Fruit fly (Drosophila melanogaster) whole organism, prepupa: ENCODE results near the gene CG8043.

Source experiments
- Blimp-1 ChIP-seq: fragments of 200-800 bp; sonication (Bioruptor generic); optimal IDR thresholded peaks from 3 replicates; lab custom pipeline; 2017; ENCODE audit warnings: missing biosample characterization, missing genetic modification characterization, mild to moderate bottlenecking, moderate library complexity, missing genetic modification reagents
- CG10669 ChIP-seq: fragments of 200-800 bp; sonication (Bioruptor generic); optimal IDR thresholded peaks from 3 replicates; lab custom pipeline; 2018; ENCODE audit warnings: missing biosample characterization, mild to moderate bottlenecking, missing genetic modification characterization, moderate library complexity
- CG11294 ChIP-seq: fragments of 200-800 bp; sonication (Bioruptor generic); IDR thresholded peaks from 2 replicates; pipeline ENCODE4 v1.3.6; 2022; ENCODE audit warnings: missing biosample characterization, missing genetic modification characterization
- CG11762 ChIP-seq: fragments of 200-800 bp; sonication (Bioruptor generic); optimal IDR thresholded peaks from 3 replicates; lab custom pipeline; 2016; ENCODE audit warnings: missing biosample characterization, missing genetic modification characterization; ENCODE audit not compliant: insufficient read depth
- CG11902 ChIP-seq: fragments of 200-800 bp; sonication (Bioruptor generic); optimal IDR thresholded peaks from 3 replicates; lab custom pipeline; 2016; ENCODE audit warnings: missing biosample characterization, missing genetic modification characterization
- CG15336 ChIP-seq: fragments of 200-800 bp; sonication (Bioruptor generic); IDR thresholded peaks from 2 replicates; pipeline ENCODE4 v1.3.6; 2022; ENCODE audit warnings: missing biosample characterization, missing genetic modification characterization
- CG1621 ChIP-seq: fragments of 200-800 bp; sonication (Bioruptor generic); optimal IDR thresholded peaks from 3 replicates; lab custom pipeline; 2018; ENCODE audit warnings: missing biosample characterization, mild to moderate bottlenecking, missing genetic modification characterization
- CG16779 ChIP-seq: fragments of 200-800 bp; sonication (Bioruptor generic); optimal IDR thresholded peaks from 3 replicates; lab custom pipeline; 2017; ENCODE audit warnings: missing biosample characterization, mild to moderate bottlenecking, missing genetic modification characterization
- CG3032 ChIP-seq: fragments of 200-800 bp; optimal IDR thresholded peaks from 2 replicates; lab custom pipeline; 2019; ENCODE audit warnings: missing biosample characterization, mild to moderate bottlenecking, missing genetic modification characterization, moderate library complexity
- CG31627 ChIP-seq: fragments of 200-800 bp; sonication (Bioruptor generic); optimal IDR thresholded peaks from 3 replicates; lab custom pipeline; 2016; ENCODE audit warnings: missing biosample characterization, missing genetic modification characterization
- CG32006 ChIP-seq: fragments of 200-800 bp; sonication (Bioruptor generic); optimal IDR thresholded peaks from 3 replicates; lab custom pipeline; 2017; ENCODE audit warnings: missing biosample characterization, mild to moderate bottlenecking, missing genetic modification characterization
- CG3919 ChIP-seq: fragments of 200-800 bp; sonication (Bioruptor generic); optimal IDR thresholded peaks from 3 replicates; lab custom pipeline; 2016; ENCODE audit warnings: missing biosample characterization, missing genetic modification characterization
- CG6163 ChIP-seq: fragments of 200-800 bp; sonication (Bioruptor generic); IDR thresholded peaks from 3 replicates; pipeline ENCODE4 v1.3.6; 2022; ENCODE audit warnings: missing biosample characterization, missing genetic modification characterization
- CG6808 ChIP-seq: fragments of 200-800 bp; sonication (Bioruptor generic); optimal IDR thresholded peaks from 3 replicates; lab custom pipeline; 2017; ENCODE audit warnings: missing biosample characterization, missing genetic modification characterization, mild to moderate bottlenecking, moderate library complexity, missing genetic modification reagents
- CG8119 ChIP-seq: fragments of 200-800 bp; sonication (Bioruptor generic); IDR thresholded peaks from 3 replicates; pipeline ENCODE4 v1.3.6; 2022; ENCODE audit warnings: missing biosample characterization, missing genetic modification characterization
- CG8632 ChIP-seq: fragments of 200-800 bp; sonication (Bioruptor generic); optimal IDR thresholded peaks from 3 replicates; lab custom pipeline; 2016; ENCODE audit warnings: missing biosample characterization, missing genetic modification characterization
- CG9139 ChIP-seq: fragments of 200-800 bp; sonication (Bioruptor generic); optimal IDR thresholded peaks from 3 replicates; lab custom pipeline; 2017; ENCODE audit warnings: missing biosample characterization, mild to moderate bottlenecking, missing genetic modification characterization
- Gug ChIP-seq: fragments of 200-800 bp; sonication (Bioruptor generic); IDR thresholded peaks from 2 replicates; pipeline ENCODE4 v1.3.6; 2022; ENCODE audit warnings: missing biosample characterization, missing genetic modification characterization
- Hr38 ChIP-seq: sonication (Bioruptor generic); optimal IDR thresholded peaks from 2 replicates; lab custom pipeline; 2016; ENCODE audit warnings: missing biosample characterization, missing genetic modification characterization
- Hr39 ChIP-seq: fragments of 200-800 bp; sonication (Bioruptor generic); optimal IDR thresholded peaks from 2 replicates; lab custom pipeline; 2016; ENCODE audit warnings: missing biosample characterization, missing genetic modification characterization
- Lpt ChIP-seq: fragments of 200-800 bp; sonication (Bioruptor generic); optimal IDR thresholded peaks from 3 replicates; lab custom pipeline; 2016; ENCODE audit warnings: missing biosample characterization, missing genetic modification characterization
- Smox ChIP-seq: fragments of 200-800 bp; sonication (Bioruptor generic); optimal IDR thresholded peaks from 3 replicates; lab custom pipeline; 2016; ENCODE audit warnings: missing biosample characterization, missing genetic modification characterization
- Sox102F ChIP-seq: fragments of 200-800 bp; sonication (Bioruptor generic); optimal IDR thresholded peaks from 2 replicates; lab custom pipeline; 2016; ENCODE audit warnings: missing biosample characterization, mild to moderate bottlenecking, missing genetic modification characterization
- Sox15 ChIP-seq: fragments of 200-800 bp; sonication (Bioruptor generic); optimal IDR thresholded peaks from 3 replicates; lab custom pipeline; 2016; ENCODE audit warnings: missing biosample characterization, missing genetic modification characterization
- achi ChIP-seq: fragments of 200-800 bp; sonication (Bioruptor generic); optimal IDR thresholded peaks from 3 replicates; lab custom pipeline; 2016; ENCODE audit warnings: missing biosample characterization, missing genetic modification characterization
- dac ChIP-seq: fragments of 200-800 bp; sonication (Bioruptor generic); optimal IDR thresholded peaks from 2 replicates; lab custom pipeline; 2017; ENCODE audit warnings: missing biosample characterization, mild to moderate bottlenecking, missing genetic modification characterization
- dsx ChIP-seq: fragments of 200-800 bp; optimal IDR thresholded peaks from 3 replicates; lab custom pipeline; 2019; ENCODE audit warnings: missing biosample characterization, mild to moderate bottlenecking, missing genetic modification characterization, moderate library complexity; ENCODE audit not compliant: poor library complexity, severe bottlenecking
- esn ChIP-seq: fragments of 200-800 bp; sonication (Bioruptor generic); optimal IDR thresholded peaks from 2 replicates; lab custom pipeline; 2016; ENCODE audit warnings: missing biosample characterization, mild to moderate bottlenecking, missing genetic modification characterization, moderate library complexity
- fkh ChIP-seq: fragments of 200-800 bp; sonication (Bioruptor generic); optimal IDR thresholded peaks from 3 replicates; lab custom pipeline; 2017; ENCODE audit warnings: missing biosample characterization, mild to moderate bottlenecking, missing genetic modification characterization, moderate library complexity
- salr ChIP-seq, 2 experiments: fragments of 200-800 bp; sonication (Bioruptor generic); optimal IDR thresholded peaks; 3 replicates each; lab custom pipeline; 2016 to 2018; ENCODE audit warnings: missing biosample characterization in 2 of 2, missing genetic modification characterization in 2 of 2, mild to moderate bottlenecking in 1 of 2
- topi ChIP-seq: fragments of 200-800 bp; sonication (Bioruptor generic); optimal IDR thresholded peaks from 3 replicates; lab custom pipeline; 2016; ENCODE audit warnings: missing biosample characterization, missing genetic modification characterization

The CG8043 gene

DNA sequence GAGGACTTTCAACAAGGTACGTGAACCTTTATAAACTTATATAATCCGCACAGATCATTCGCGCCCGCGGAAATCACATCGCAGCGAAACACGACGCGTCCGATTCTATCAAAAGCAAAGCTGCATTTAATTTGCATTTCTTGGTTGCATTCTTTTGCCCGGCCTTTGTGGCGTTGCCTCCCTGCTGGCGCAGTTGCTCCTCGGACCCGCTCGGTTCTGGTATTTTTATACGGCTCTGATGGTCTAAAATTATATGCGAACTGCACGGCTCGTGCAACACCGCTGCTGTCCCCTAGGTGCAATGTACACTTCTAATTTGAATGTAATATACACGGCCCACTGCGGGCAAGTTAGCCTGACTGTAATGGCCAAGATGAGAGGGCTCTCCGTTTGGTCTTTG is 41.6 kb downstream of the CG8043 start, which contains the start of gene Cks85A:
TSS of gene Cks85A (minus strand) at position 101 of the 400 bp plus-strand sequence.
- TF ChIP-seq CG32006 (GFP tag; lab: Kevin White, UChicago) (no peak), Hr39 (GFP tag; lab: Kevin White, UChicago) (no peak), Smox (GFP tag; lab: Kevin White, UChicago) (no peak), CG6163 (GFP tag; lab: Robert Waterston, UW) (0 out of 3 replicates have a peak, but pooled peaks have one; percentile 22), CG31627 (GFP tag; lab: Kevin White, UChicago) (no peak)
- TF ChIP-seq, all 60 proteins: peak for 1

DNA sequence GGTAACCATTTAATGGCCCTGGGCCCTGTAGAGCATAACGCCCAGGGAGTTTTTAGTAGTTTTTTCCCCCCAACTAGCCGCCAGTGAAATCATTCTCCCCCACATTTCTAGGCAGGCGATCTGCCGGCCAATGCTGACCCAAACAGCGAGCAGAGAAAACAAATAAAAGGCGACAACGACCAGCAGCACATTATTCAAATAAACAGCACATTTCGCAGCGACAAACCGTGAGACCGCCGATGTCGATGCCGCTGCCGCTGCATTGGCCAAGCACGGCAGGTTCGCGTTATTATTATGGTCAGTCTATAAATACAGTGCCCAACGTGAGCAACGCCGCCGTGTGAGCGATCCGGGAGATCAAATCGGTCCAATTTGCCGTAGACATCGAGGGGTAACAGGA is 42.2 kb downstream of the CG8043 start, which contains the start of gene CG11760:
TSS of gene CG11760 (plus strand) at position 301 of the 400 bp plus-strand sequence.
- TF ChIP-seq CG10669 (no peak), achi (no peak), fkh (no peak), CG8632 (GFP tag; lab: Kevin White, UChicago) (no peak), CG11762 (GFP tag; lab: Kevin White, UChicago) (no peak), CG6808 (GFP tag; lab: Kevin White, UChicago) (no peak)

DNA sequence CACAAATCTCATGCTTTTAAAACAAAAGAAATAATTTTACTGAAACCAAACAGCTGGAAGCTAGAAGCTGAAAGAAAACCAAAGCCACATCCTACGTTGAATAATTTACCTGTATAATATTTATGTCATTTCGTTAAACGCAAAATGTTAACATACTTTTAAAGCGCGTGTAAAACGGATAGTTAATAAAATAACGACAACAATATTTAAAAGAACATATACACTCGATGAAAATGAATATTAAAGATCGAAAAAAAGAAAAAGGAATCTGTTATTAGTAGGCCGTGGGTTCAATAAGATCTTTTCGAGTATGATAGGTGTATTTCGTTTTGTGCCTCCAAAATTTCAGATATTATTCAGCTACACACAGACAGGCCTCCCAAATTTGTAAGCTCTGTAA is 44.4 kb downstream of the CG8043 start, which contains the start of gene CG8136:
TSS of gene CG8136 (plus strand) at position 301 of the 400 bp plus-strand sequence.
- TF ChIP-seq CG3032 (no peak), CG16779 (no peak), dsx (GFP tag; lab: Kevin White, UChicago) (no peak), Sox102F (GFP tag; lab: Kevin White, UChicago) (no peak), Hr38 (no peak), CG9139 (GFP tag; lab: Kevin White, UChicago) (no peak), CG15336 (no peak)

dm6 chr3R:8722962-8723548 is 46.3 kb downstream of the CG8043 start, which contains the start of gene nom:
Gene nom (plus strand): TSS chr3R:8723174.
- TF ChIP-seq CG9139 (GFP tag; lab: Kevin White, UChicago) (no peak), Lpt (GFP tag; lab: Kevin White, UChicago) (no peak), Sox15 (GFP tag; lab: Kevin White, UChicago) (no peak), salr (GFP tag; optimal IDR thresholded peaks at IDR 0.05; lab: Kevin White, UChicago) (no peak), CG3919 (GFP tag; lab: Kevin White, UChicago) (no peak), CG11902 (GFP tag; lab: Kevin White, UChicago) (no peak)

DNA sequence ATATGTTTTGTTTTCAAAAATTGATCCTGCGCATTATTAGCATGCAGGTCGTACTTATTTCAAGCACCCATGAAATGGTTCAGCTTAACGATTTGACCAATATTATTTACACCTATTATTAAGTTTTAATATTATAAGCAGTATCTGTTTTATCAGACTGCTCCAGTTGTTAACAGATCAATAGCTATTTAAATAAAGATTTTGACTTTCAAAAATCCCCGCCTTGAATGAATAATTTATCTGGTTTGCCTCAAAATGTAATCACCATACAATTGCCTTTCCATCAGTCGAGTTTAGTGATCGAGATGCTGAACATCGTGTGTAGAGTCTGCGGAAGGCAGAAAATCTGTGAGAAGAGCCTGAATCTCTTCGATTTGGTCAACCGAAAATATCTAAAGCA is 48.5 kb downstream of the CG8043 start, which contains the start of gene ouib:
TSS of gene ouib (plus strand) at position 301 of the 400 bp plus-strand sequence.
- no peak for TF ChIP-seq dac (GFP tag; lab: Kevin White, UChicago)
- TF ChIP-seq topi (GFP tag; lab: Kevin White, UChicago): no peak
- TF ChIP-seq CG11294: no peak
- no peak for TF ChIP-seq CG31627 (GFP tag; lab: Kevin White, UChicago)
- no peak for TF ChIP-seq esn (GFP tag; lab: Kevin White, UChicago)
- no peak for TF ChIP-seq fkh
- TF ChIP-seq Gug: no peak
- TF ChIP-seq CG1621 (tag; lab: Kevin White, UChicago): no peak
- TF ChIP-seq Blimp-1 (GFP tag; lab: Kevin White, UChicago): no peak
- no peak for TF ChIP-seq CG8119 (GFP tag; lab: Robert Waterston, UW)
- TF ChIP-seq CG6808 (GFP tag; lab: Kevin White, UChicago): no peak
